Fruit fly (Drosophila melanogaster) whole organism, adult: ENCODE data around the gene porin.

Source experiments
- CG12768 ChIP-seq: fragments of 200-800 bp; sonication (Bioruptor generic); optimal IDR thresholded peaks from 2 replicates; lab custom pipeline; 2017; ENCODE audit warnings: missing biosample characterization, missing genetic modification characterization, mild to moderate bottlenecking, moderate library complexity, missing genetic modification reagents
- CG7045 ChIP-seq: fragments of 200-800 bp; sonication (Bioruptor generic); optimal IDR thresholded peaks from 2 replicates; lab custom pipeline; 2017; ENCODE audit warnings: missing biosample characterization, mild to moderate bottlenecking, missing genetic modification characterization
- bab1 ChIP-seq: fragments of 200-800 bp; sonication (Bioruptor generic); optimal IDR thresholded peaks from 3 replicates; lab custom pipeline; 2019; ENCODE audit warnings: missing biosample characterization, mild to moderate bottlenecking, missing genetic modification characterization, moderate library complexity
- cic ChIP-seq: fragments of 200-800 bp; sonication (Bioruptor generic); optimal IDR thresholded peaks from 2 replicates; lab custom pipeline; 2017; ENCODE audit warnings: missing biosample characterization, mild to moderate bottlenecking, missing genetic modification characterization, moderate library complexity
- kay ChIP-seq: fragments of 200-800 bp; sonication (Bioruptor generic); peaks from one replicate; lab custom pipeline; 2016; ENCODE audit warnings: missing biosample characterization, missing genetic modification characterization, borderline replicate concordance
- tj ChIP-seq: fragments of 200-800 bp; sonication (Bioruptor generic); optimal IDR thresholded peaks from 3 replicates; lab custom pipeline; 2017; ENCODE audit warnings: missing biosample characterization, mild to moderate bottlenecking, missing genetic modification characterization, moderate library complexity

porin gene

DNA sequence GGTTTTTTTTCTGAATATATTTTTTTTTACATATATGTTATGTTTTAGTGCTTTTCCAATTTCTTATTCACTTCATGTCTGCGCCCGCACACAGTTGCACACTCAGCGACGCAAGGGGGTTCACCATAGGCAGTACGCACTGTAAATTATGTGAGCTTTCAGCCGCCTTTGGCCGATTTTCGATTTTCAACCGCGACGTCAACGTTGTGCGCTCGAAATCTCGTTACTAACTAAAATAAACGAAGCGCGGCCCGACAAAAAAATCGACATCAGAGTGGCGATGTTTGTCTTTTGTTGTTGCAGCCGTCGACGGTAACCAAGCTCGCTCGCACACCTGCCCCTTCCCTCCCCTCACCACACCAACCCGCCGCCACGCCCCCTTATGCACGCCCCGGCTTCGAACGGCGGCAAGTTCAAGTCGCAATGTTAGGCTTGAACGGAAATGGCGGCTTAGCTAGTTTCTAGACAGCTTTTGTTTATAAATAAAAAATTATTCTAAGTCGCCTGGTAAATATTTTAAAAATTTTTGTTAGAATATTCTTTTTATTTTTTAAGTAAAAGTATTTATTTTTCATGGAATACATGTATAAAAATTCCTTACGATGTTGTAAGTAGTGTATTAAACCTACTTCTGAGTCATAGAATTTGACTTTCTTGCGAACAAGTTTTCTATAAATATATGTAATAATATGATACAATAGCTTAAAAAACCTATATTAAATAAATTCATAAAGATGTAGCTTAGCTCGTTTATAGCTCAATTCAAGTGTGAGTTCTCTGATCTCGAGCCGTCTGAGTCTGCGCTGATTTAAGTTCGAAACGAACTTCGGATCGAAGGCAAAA is 49.5 kb downstream of the porin start, which contains the start of gene CG31869:
CG31869 (minus strand) TSS at position 233 of the 843 bp plus-strand sequence.
- no peak for TF ChIP-seq bab1 (GFP tag; lab: Kevin White, UChicago)
- no peak for TF ChIP-seq CG7045 (GFP tag; lab: Kevin White, UChicago)
- TF ChIP-seq cic (GFP tag; lab: Kevin White, UChicago): no peak
- no peak for TF ChIP-seq kay
- TF ChIP-seq tj (GFP tag; lab: Kevin White, UChicago): peak; percentile 30
- TF ChIP-seq CG12768 (GFP tag; lab: Kevin White, UChicago): no peak
